Worm (Caenorhabditis elegans): ENCODE measurements around the gene obr-1.

- TF ChIP-seq egl-27 (tag; optimal IDR thresholded peaks at IDR 0.05) (no peak), ceh-16 (tag; optimal IDR thresholded peaks at IDR 0.05) (no peak), unc-55 (GFP tag; optimal IDR thresholded peaks at IDR 0.05) (no peak), elt-1 (tag; optimal IDR thresholded peaks at IDR 0.05) (no peak), ztf-4 (tag; optimal IDR thresholded peaks at IDR 0.05) (no peak)
These were observed 39.3 kb downstream of the obr-1 start for ce11 chrIII:11231408-11231807.
